Worm (Caenorhabditis elegans): Measurements from ENCODE around the gene ZK899.2.
A peak's percentile ranks its signal among the peaks of the same experiment; 100 is the strongest.

Gene ZK899.2

DNA sequence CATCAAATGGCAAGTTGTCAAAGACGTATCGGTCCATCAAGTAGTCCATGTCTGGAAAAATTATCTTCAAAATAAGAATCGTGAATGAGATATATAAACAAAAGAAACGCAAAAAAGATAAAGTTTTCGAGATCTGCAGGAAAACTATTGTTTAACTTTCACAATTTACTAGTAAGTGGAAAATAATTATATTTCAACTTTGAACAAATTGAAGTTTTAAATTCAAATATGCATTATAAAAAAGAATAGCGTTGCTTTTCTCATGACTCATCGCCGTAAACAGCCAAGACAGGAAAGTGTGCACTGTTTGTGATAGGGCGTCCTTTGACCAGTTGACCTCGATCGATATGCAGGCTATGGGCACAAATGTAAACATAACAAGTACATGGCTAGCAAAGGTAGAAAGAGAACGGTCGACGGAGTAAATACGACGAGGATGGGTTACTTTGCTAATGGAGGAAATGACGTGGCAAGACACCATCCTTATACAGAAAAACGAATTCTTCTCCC, at the start of gene ZK899.2:
TSS of gene ZK899.2 (minus strand) at position 51 of the 510 bp plus-strand sequence.
- no peak for TF ChIP-seq ces-1 (GFP tag; optimal IDR thresholded peaks at IDR 0.05)
- TF ChIP-seq sox-4 (tag; optimal IDR thresholded peaks at IDR 0.05), result no peak
- TF ChIP-seq ets-5 (GFP tag; IDR thresholded peaks at IDR 0.05), result no peak
- TF ChIP-seq skn-1 (tag; optimal IDR thresholded peaks at IDR 0.05), result no peak
- no peak for TF ChIP-seq tbx-2 (tag; optimal IDR thresholded peaks at IDR 0.05)
- TF ChIP-seq sptf-1 (tag; optimal IDR thresholded peaks at IDR 0.05), result no peak
- no peak for TF ChIP-seq dsc-1 (tag; optimal IDR thresholded peaks at IDR 0.05)
- TF ChIP-seq elt-3 (tag; optimal IDR thresholded peaks at IDR 0.05), result no peak
- TF ChIP-seq efl-3 (GFP tag; optimal IDR thresholded peaks at IDR 0.05), result no peak
- TF ChIP-seq unc-86 (tag; optimal IDR thresholded peaks at IDR 0.05), result no peak
- TF ChIP-seq ceh-88 (GFP tag; IDR thresholded peaks at IDR 0.05), result no peak
- TF ChIP-seq snu-23 (GFP tag; optimal IDR thresholded peaks at IDR 0.05), result no peak
- no peak for TF ChIP-seq zag-1 (tag; optimal IDR thresholded peaks at IDR 0.05)
- TF ChIP-seq nhr-12 (tag; optimal IDR thresholded peaks at IDR 0.05), result no peak
- TF ChIP-seq snpc-4 (tag; optimal IDR thresholded peaks at IDR 0.05), result no peak
- TF ChIP-seq nhr-84 (tag; optimal IDR thresholded peaks at IDR 0.05), result no peak
- TF ChIP-seq aly-2 (tag; optimal IDR thresholded peaks at IDR 0.05), result no peak
- TF ChIP-seq C34B4.2 (tag; optimal IDR thresholded peaks at IDR 0.05), result no peak

DNA sequence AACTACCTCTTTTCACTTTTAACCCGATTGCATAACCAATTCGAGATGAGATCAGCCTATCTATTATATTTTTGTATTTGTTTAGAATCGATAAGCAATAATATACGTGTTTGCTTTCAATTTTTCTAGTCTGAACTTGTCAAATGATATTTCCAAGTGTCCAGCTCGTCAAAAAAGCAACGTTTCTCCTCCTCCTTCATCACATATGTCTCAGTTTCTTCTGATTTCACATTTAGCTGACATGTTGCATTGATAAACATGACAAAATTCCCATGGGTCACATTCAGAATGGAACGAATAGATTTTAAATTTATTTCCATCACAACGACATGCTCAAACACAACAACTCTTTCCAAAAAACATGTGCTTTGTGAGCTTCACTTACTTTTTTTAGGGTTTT, 47.6 kb upstream of the ZK899.2 start:
- TF ChIP-seq grh-1 (GFP tag; IDR thresholded peaks at IDR 0.05) (no peak), mab-9 (GFP tag; IDR thresholded peaks at IDR 0.05) (no peak), unc-86 (tag; optimal IDR thresholded peaks at IDR 0.05) (no peak), unc-62 (GFP tag; optimal IDR thresholded peaks at IDR 0.05) (no peak), nhr-77 (tag; optimal IDR thresholded peaks at IDR 0.05) (no peak), nhr-28 (tag; optimal IDR thresholded peaks at IDR 0.05) (no peak), sptf-1 (tag; optimal IDR thresholded peaks at IDR 0.05) (no peak), unc-98 (GFP tag; IDR thresholded peaks at IDR 0.05) (no peak), zip-4 (GFP tag; optimal IDR thresholded peaks at IDR 0.05) (no peak), blmp-1 (tag; optimal IDR thresholded peaks at IDR 0.05) (no peak), nhr-85 (tag) (no peak), nhr-19 (GFP tag; conservative IDR thresholded peaks at IDR 0.05) (no peak), lin-14 (GFP tag; optimal IDR thresholded peaks at IDR 0.05) (no peak), unc-30 (tag; optimal IDR thresholded peaks at IDR 0.05) (no peak), ceh-63 (GFP tag; optimal IDR thresholded peaks at IDR 0.05) (no peak), ceh-82 (tag; optimal IDR thresholded peaks at IDR 0.05) (no peak), zag-1 (tag; optimal IDR thresholded peaks at IDR 0.05) (no peak), efl-1 (optimal IDR thresholded peaks at IDR 0.05) (no peak), efl-1 (GFP tag; optimal IDR thresholded peaks at IDR 0.05 in 1 of 2) (no peak)

DNA sequence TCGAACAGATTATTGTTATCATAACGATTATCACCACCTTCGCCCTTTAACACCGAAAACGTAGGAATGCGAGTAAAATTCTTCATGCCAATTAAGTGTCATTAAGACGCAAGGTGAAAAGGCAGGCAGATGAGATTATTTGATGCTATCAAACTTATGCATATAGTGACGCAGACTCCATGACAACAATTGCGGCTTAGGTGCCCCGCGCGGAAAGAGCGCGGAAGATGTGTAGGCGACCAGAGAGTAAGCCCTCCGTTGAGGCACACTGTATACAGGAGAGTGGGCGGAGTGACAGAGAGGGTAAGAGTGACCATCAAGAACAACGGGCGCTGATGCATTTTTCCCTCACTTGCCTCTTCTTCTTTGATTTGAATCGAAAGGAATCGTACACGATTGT, 42.9 kb upstream of the ZK899.2 start:
- TF ChIP-seq lir-3 (tag; optimal IDR thresholded peaks at IDR 0.05; ENCODE audit: poor library complexity), result no peak
- TF ChIP-seq blmp-1 (tag; optimal IDR thresholded peaks at IDR 0.05), result peak; percentile 29

DNA sequence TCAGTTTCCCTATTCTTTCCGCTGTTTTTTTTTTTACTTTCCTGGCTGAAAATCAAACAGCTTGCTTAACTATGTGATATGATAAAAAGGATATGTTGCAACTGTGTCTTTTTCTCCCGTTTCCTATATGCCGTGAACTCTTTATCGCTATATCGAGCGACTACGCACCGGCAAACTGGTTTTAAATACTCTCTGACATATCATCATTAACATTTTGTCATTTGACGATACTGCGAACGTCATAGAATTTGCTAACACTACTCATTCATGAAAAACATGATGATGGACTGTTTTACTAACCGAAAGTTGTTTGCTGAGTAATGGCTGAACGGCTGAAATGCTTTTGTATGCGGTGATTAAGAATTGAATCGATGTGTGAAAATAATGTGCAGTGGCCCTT, 39.6 kb upstream of the ZK899.2 start:
- peak in 4 of 6 experiments; percentile 13 to 57 (median 44) for TF ChIP-seq elt-3 (tag; optimal IDR thresholded peaks at IDR 0.05)
- TF ChIP-seq C16A3.4 (tag; optimal IDR thresholded peaks at IDR 0.05), result no peak
- TF ChIP-seq hlh-4 (tag; optimal IDR thresholded peaks at IDR 0.05), result no peak
- no peak for TF ChIP-seq nhr-19 (GFP tag; conservative IDR thresholded peaks at IDR 0.05)
- TF ChIP-seq unc-30 (tag; optimal IDR thresholded peaks at IDR 0.05), result no peak
- TF ChIP-seq nhr-28 (tag; optimal IDR thresholded peaks at IDR 0.05), result no peak
- TF ChIP-seq unc-62 (GFP tag; optimal IDR thresholded peaks at IDR 0.05), result no peak
- peak; percentile 43 for TF ChIP-seq blmp-1 (tag; optimal IDR thresholded peaks at IDR 0.05)
- TF ChIP-seq ama-1 (optimal IDR thresholded peaks at IDR 0.05), result no peak
- no peak for TF ChIP-seq ceh-63 (GFP tag; optimal IDR thresholded peaks at IDR 0.05)
- no peak for TF ChIP-seq dsc-1 (tag; optimal IDR thresholded peaks at IDR 0.05)
- TF ChIP-seq sox-4 (tag; optimal IDR thresholded peaks at IDR 0.05), result no peak
- TF ChIP-seq lsy-2 (tag; optimal IDR thresholded peaks at IDR 0.05), result no peak
- TF ChIP-seq egl-13 (tag; optimal IDR thresholded peaks at IDR 0.05), result no peak
- no peak for TF ChIP-seq jun-1 (tag; optimal IDR thresholded peaks at IDR 0.05)
- peak; percentile 79 for TF ChIP-seq nhr-85 (tag)
- TF ChIP-seq grh-1 (GFP tag; IDR thresholded peaks at IDR 0.05), result peak; percentile 50; the same call in 1 of the 2 replicates
- peak; percentile 48 for TF ChIP-seq lin-14 (GFP tag; optimal IDR thresholded peaks at IDR 0.05)
- TF ChIP-seq lin-13 (GFP tag; optimal IDR thresholded peaks at IDR 0.05), result no peak
- TF ChIP-seq nhr-71 (tag; optimal IDR thresholded peaks at IDR 0.05), result peak; percentile 23
- no peak for TF ChIP-seq aha-1 (tag; optimal IDR thresholded peaks at IDR 0.05)
- no peak for TF ChIP-seq nhr-12 (tag; optimal IDR thresholded peaks at IDR 0.05)
- TF ChIP-seq nhr-47 (tag; optimal IDR thresholded peaks at IDR 0.05), result no peak
- no peak for TF ChIP-seq irx-1 (tag; optimal IDR thresholded peaks at IDR 0.05)
- TF ChIP-seq snu-23 (GFP tag; optimal IDR thresholded peaks at IDR 0.05), result peak; percentile 25

All from whole organism, L1 larva.